Fruit fly (Drosophila melanogaster) whole organism, pupa: Measurements from ENCODE around the gene CG7120.

Source experiments
- CG10348 ChIP-seq: fragments of 200-800 bp; sonication (Bioruptor generic); IDR thresholded peaks from 2 replicates; pipeline ENCODE4 v1.3.6; 2022; ENCODE audit warnings: missing biosample characterization, missing genetic modification characterization
- CG12605 ChIP-seq: fragments of 200-800 bp; sonication (Bioruptor generic); IDR thresholded peaks from 2 replicates; pipeline ENCODE4 v1.3.6; 2022; ENCODE audit warnings: missing biosample characterization, missing genetic modification characterization
- CG13204 ChIP-seq: fragments of 200-800 bp; sonication (Bioruptor generic); optimal IDR thresholded peaks from 2 replicates; lab custom pipeline; 2018; ENCODE audit warnings: missing biosample characterization, mild to moderate bottlenecking, missing genetic modification characterization, moderate library complexity
- CG14655 ChIP-seq: fragments of 200-800 bp; sonication (Bioruptor generic); optimal IDR thresholded peaks from 3 replicates; lab custom pipeline; 2017; ENCODE audit warnings: mild to moderate bottlenecking, missing biosample characterization, missing genetic modification reagents, missing genetic modification characterization
- CG15710 ChIP-seq: fragments of 200-800 bp; sonication (Bioruptor generic); optimal IDR thresholded peaks from 2 replicates; lab custom pipeline; 2018; ENCODE audit warnings: missing biosample characterization, mild to moderate bottlenecking, missing genetic modification characterization, moderate library complexity
- CG17806 ChIP-seq: fragments of 200-800 bp; sonication (Bioruptor generic); optimal IDR thresholded peaks from 2 replicates; lab custom pipeline; 2018; ENCODE audit warnings: missing biosample characterization, mild to moderate bottlenecking, missing genetic modification characterization, moderate library complexity
- CG32121 ChIP-seq: fragments of 200-800 bp; sonication (Bioruptor generic); IDR thresholded peaks from 2 replicates; pipeline ENCODE4 v1.3.6; 2022; ENCODE audit warnings: missing biosample characterization, missing genetic modification characterization
- CG34367 ChIP-seq: fragments of 200-800 bp; sonication (Bioruptor generic); optimal IDR thresholded peaks from 2 replicates; lab custom pipeline; 2018; ENCODE audit warnings: missing biosample characterization, mild to moderate bottlenecking, missing genetic modification characterization
- CG4496 ChIP-seq: fragments of 200-800 bp; sonication (Bioruptor generic); IDR thresholded peaks from 3 replicates; pipeline ENCODE4 v1.3.6; 2022; ENCODE audit warnings: missing biosample characterization, missing genetic modification characterization
- CG8159 ChIP-seq: fragments of 200-800 bp; sonication (Bioruptor generic); optimal IDR thresholded peaks from 3 replicates; lab custom pipeline; 2018; ENCODE audit warnings: missing biosample characterization, mild to moderate bottlenecking, missing genetic modification characterization, moderate library complexity
- CG8301 ChIP-seq: fragments of 200-800 bp; sonication (Bioruptor generic); optimal IDR thresholded peaks from 2 replicates; lab custom pipeline; 2018; ENCODE audit warnings: missing biosample characterization, mild to moderate bottlenecking, missing genetic modification characterization
- CG9948 ChIP-seq: fragments of 200-800 bp; sonication (Bioruptor generic); optimal IDR thresholded peaks from 2 replicates; lab custom pipeline; 2018; ENCODE audit warnings: missing biosample characterization, mild to moderate bottlenecking, missing genetic modification characterization, moderate library complexity
- D1 ChIP-seq: fragments of 200-800 bp; sonication (Bioruptor generic); optimal IDR thresholded peaks from 2 replicates; lab custom pipeline; 2018; ENCODE audit warnings: missing biosample characterization, mild to moderate bottlenecking, missing genetic modification characterization, moderate library complexity
- EcR ChIP-seq: fragments of 200-800 bp; sonication (Bioruptor generic); optimal IDR thresholded peaks from 3 replicates; lab custom pipeline; 2019; ENCODE audit warnings: missing biosample characterization, missing genetic modification characterization, mild to moderate bottlenecking, moderate library complexity, missing genetic modification reagents
- Ets98B ChIP-seq: fragments of 200-800 bp; sonication (Bioruptor generic); IDR thresholded peaks from 2 replicates; pipeline ENCODE4 v1.3.6; 2022; ENCODE audit warnings: missing biosample characterization, missing genetic modification characterization
- Pif1A ChIP-seq: fragments of 200-800 bp; sonication (Bioruptor generic); optimal IDR thresholded peaks from 3 replicates; lab custom pipeline; 2016; ENCODE audit warnings: missing biosample characterization, missing genetic modification characterization
- Pif1B ChIP-seq: fragments of 200-800 bp; sonication (Bioruptor generic); optimal IDR thresholded peaks from 3 replicates; lab custom pipeline; 2016; ENCODE audit warnings: missing biosample characterization, missing genetic modification characterization
- Snoo ChIP-seq: fragments of 200-800 bp; sonication (Bioruptor generic); optimal IDR thresholded peaks from 3 replicates; lab custom pipeline; 2017; ENCODE audit warnings: missing biosample characterization, mild to moderate bottlenecking, missing genetic modification characterization, inconsistent platforms
- fd96Ca ChIP-seq: fragments of 200-800 bp; sonication (Bioruptor generic); IDR thresholded peaks from 3 replicates; pipeline ENCODE4 v1.3.6; 2022; ENCODE audit warnings: missing biosample characterization, missing genetic modification characterization
- gl ChIP-seq: fragments of 200-800 bp; sonication (Bioruptor generic); optimal IDR thresholded peaks from 2 replicates; lab custom pipeline; 2018; ENCODE audit warnings: missing biosample characterization, mild to moderate bottlenecking, missing genetic modification characterization
- rn ChIP-seq: fragments of 200-800 bp; sonication (Bioruptor generic); IDR thresholded peaks from 2 replicates; pipeline ENCODE4 v1.3.6; 2022; ENCODE audit warnings: missing biosample characterization, missing genetic modification characterization

The CG7120 gene

dm6 chr3L:8424831-8425336, 29.1 kb downstream of the CG7120 start, which contains the start of gene Cbl:
TSS of gene Cbl (plus strand) at chr3L:8424954.
- TF ChIP-seq CG34367 (tag; lab: Kevin White, UChicago) (no peak), CG17806 (tag; lab: Kevin White, UChicago) (no peak), CG32121 (GFP tag; lab: Robert Waterston, UW) (no peak), EcR (GFP tag; lab: Kevin White, UChicago) (peak; percentile 21), CG15710 (tag; lab: Kevin White, UChicago) (no peak), D1 (tag; lab: Kevin White, UChicago) (peak; percentile 27), CG14655 (GFP tag; lab: Kevin White, UChicago) (no peak), CG12605 (GFP tag; lab: Robert Waterston, UW) (no peak)

- TF ChIP-seq EcR (GFP tag; lab: Kevin White, UChicago) (no peak), Snoo (tag; lab: Kevin White, UChicago) (no peak), CG15710 (tag; lab: Kevin White, UChicago) (no peak), CG34367 (tag; lab: Kevin White, UChicago) (no peak), CG9948 (tag; lab: Kevin White, UChicago) (no peak), gl (no peak), CG8159 (tag; lab: Kevin White, UChicago) (no peak), CG14655 (GFP tag; lab: Kevin White, UChicago) (no peak), CG13204 (GFP tag; lab: Kevin White, UChicago) (no peak), CG12605 (GFP tag; lab: Robert Waterston, UW) (no peak), Pif1B (GFP tag; lab: Kevin White, UChicago) (no peak), Pif1A (no peak), CG4496 (GFP tag; lab: Robert Waterston, UW) (no peak), rn (GFP tag; lab: Robert Waterston, UW) (no peak), CG32121 (GFP tag; lab: Robert Waterston, UW) (no peak), Ets98B (GFP tag; lab: Robert Waterston, UW) (no peak)
These were observed 41.8 kb downstream of the CG7120 start for dm6 chr3L:8437583-8437982.

dm6 chr3L:8440079-8440478, 44.3 kb downstream of the CG7120 start:
- TF ChIP-seq CG8159 (tag; lab: Kevin White, UChicago) (no peak), Snoo (tag; lab: Kevin White, UChicago) (no peak), CG9948 (tag; lab: Kevin White, UChicago) (no peak), CG14655 (GFP tag; lab: Kevin White, UChicago) (no peak), CG32121 (GFP tag; lab: Robert Waterston, UW) (peak; percentile 46)

dm6 chr3L:8440771-8441549, 45.2 kb downstream of the CG7120 start:
- TF ChIP-seq fd96Ca (GFP tag; lab: Robert Waterston, UW) (no peak; the same call in 1 of the 3 replicates), D1 (tag; lab: Kevin White, UChicago) (peak; percentile 43), CG13204 (GFP tag; lab: Kevin White, UChicago) (peak; percentile 99), CG8159 (tag; lab: Kevin White, UChicago) (peak; percentile 94), CG34367 (tag; lab: Kevin White, UChicago) (peak; percentile 95), Pif1B (GFP tag; lab: Kevin White, UChicago) (peak; percentile 96), rn (GFP tag; lab: Robert Waterston, UW) (peak; percentile 93), CG8301 (tag; lab: Kevin White, UChicago) (peak; percentile 87), CG9948 (tag; lab: Kevin White, UChicago) (peak; percentile 72), EcR (GFP tag; lab: Kevin White, UChicago) (no peak), CG14655 (GFP tag; lab: Kevin White, UChicago) (peak; percentile 92), CG32121 (GFP tag; lab: Robert Waterston, UW) (peak; percentile 91), Snoo (tag; lab: Kevin White, UChicago) (peak; percentile 83), CG17806 (tag; lab: Kevin White, UChicago) (peak; percentile 90), CG10348 (GFP tag; lab: Robert Waterston, UW) (no peak), Pif1A (peak; percentile 95), CG15710 (tag; lab: Kevin White, UChicago) (peak; percentile 93), CG12605 (GFP tag; lab: Robert Waterston, UW) (peak; percentile 99), Ets98B (GFP tag; lab: Robert Waterston, UW) (peak; percentile 95), gl (peak; percentile 99), CG4496 (GFP tag; lab: Robert Waterston, UW) (peak; percentile 95)

- TF ChIP-seq CG10348 (GFP tag; lab: Robert Waterston, UW) (no peak), Pif1B (GFP tag; lab: Kevin White, UChicago) (peak; percentile 81), CG32121 (GFP tag; lab: Robert Waterston, UW) (peak; percentile 71), CG15710 (tag; lab: Kevin White, UChicago) (peak; percentile 51), CG8301 (tag; lab: Kevin White, UChicago) (peak; percentile 45), gl (peak; percentile 6), CG14655 (GFP tag; lab: Kevin White, UChicago) (peak; percentile 66), CG4496 (GFP tag; lab: Robert Waterston, UW) (peak; percentile 86), CG8159 (tag; lab: Kevin White, UChicago) (peak; percentile 58), CG34367 (tag; lab: Kevin White, UChicago) (peak; percentile 58), CG17806 (tag; lab: Kevin White, UChicago) (peak; percentile 61), Snoo (tag; lab: Kevin White, UChicago) (peak; percentile 74), Ets98B (GFP tag; lab: Robert Waterston, UW) (peak; percentile 76), CG9948 (tag; lab: Kevin White, UChicago) (peak; percentile 38), Pif1A (peak; percentile 85), D1 (tag; lab: Kevin White, UChicago) (peak; percentile 62), CG12605 (GFP tag; lab: Robert Waterston, UW) (peak; percentile 85), CG13204 (GFP tag; lab: Kevin White, UChicago) (peak; percentile 15), rn (GFP tag; lab: Robert Waterston, UW) (peak; percentile 63), EcR (GFP tag; lab: Kevin White, UChicago) (no peak), fd96Ca (GFP tag; lab: Robert Waterston, UW) (no peak; the same call in 2 of the 3 replicates)
These were observed 46.2 kb downstream of the CG7120 start, which contains the start of gene Unr for dm6 chr3L:8441745-8442575. TSS of gene Unr (minus strand) at chr3L:8442381.
